Worm (Caenorhabditis elegans): Measurements from ENCODE around the gene rpt-2.

DNA sequence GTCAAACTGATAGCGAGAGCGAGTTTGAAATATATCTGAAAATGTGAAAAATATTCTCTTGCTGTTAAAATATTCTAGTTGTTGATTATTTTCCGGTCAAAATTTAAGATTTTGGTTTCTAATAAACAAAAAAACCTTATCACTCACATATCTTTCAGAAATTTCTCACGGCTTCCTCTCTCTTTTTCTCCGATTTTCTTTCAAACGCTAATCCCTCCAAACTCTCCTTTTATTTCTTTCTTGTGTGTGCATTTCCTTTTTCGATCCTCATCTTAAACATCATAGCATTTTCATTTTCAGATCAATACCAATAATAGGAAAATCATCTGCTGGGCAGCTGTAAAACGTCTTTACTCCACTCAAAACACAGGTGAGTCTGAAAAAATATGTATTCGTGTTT, 14.2 kb downstream of the rpt-2 start, which contains the start of gene fos-1:
- TF ChIP-seq hlh-8 (tag; optimal IDR thresholded peaks at IDR 0.05) (no peak), sox-4 (tag; optimal IDR thresholded peaks at IDR 0.05) (no peak), pha-2 (tag; optimal IDR thresholded peaks at IDR 0.05) (no peak), nhr-11 (tag; optimal IDR thresholded peaks at IDR 0.05) (no peak), T23F11.4 (GFP tag; optimal IDR thresholded peaks at IDR 0.05) (no peak), fkh-10 (GFP tag; optimal IDR thresholded peaks at IDR 0.05) (no peak)
